Fruit fly (Drosophila melanogaster): ENCODE results near the gene CG11438.

The CG11438 gene

DNA sequence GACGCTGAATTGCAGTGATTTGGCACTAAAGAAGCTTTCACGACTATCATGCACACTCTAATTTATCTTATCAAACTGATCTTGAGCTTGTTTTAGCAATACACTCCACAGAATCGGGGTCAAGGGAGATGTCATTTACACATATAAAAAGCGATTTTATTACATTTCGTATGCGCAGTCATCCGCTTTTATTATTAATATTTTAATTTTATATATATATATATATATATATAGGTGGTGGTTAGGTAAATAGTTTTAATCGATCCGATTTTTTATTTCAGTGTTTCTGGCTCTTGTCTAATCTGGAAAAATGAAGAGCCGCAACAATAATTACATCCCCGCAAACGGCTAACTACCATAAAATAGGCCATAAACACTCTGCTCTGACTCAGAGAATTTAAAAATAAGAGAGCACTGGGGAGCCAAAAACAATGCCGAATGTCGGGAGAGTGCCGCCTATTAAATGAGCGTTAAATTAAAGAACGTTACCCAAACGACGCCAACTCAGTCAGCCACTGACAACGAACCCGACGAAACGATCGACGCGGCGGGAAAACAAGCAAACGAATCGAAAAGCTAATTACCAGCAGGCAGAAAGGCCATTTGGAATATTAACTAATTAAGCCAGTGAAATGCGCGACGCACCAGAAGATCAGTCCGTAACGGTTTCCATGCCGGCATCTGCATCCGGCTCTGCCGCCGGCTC lies 6.3 kb downstream of the CG11438 start (continued):
- TF ChIP-seq CG15269 (tag; optimal IDR thresholded peaks at IDR 0.05) (peak; percentile 73), Usf (GFP tag; optimal IDR thresholded peaks at IDR 0.05) (no peak), ttk (GFP tag; IDR thresholded peaks at IDR 0.05) (peak; percentile 16; the same call in 1 of the 2 replicates), tgo (GFP tag; IDR thresholded peaks at IDR 0.05) (peak; percentile 59; the same call in 2 of the 3 replicates), CG3847 (GFP tag; IDR thresholded peaks at IDR 0.05) (peak; percentile 49; the same call in 1 of the 2 replicates), CG9437 (GFP tag; optimal IDR thresholded peaks at IDR 0.05) (peak; percentile 9), CG14050 (GFP tag; IDR thresholded peaks at IDR 0.05) (0 out of 3 replicates have a peak, but pooled peaks have one; percentile 32), CG8359 (GFP tag; optimal IDR thresholded peaks at IDR 0.05; ENCODE audit: borderline replicate concordance) (peak; percentile 6), CG11504 (tag; optimal IDR thresholded peaks at IDR 0.05) (peak; percentile 71), Dek (tag; optimal IDR thresholded peaks at IDR 0.05) (peak; percentile 73), H2.0 (GFP tag; IDR thresholded peaks at IDR 0.05) (peak; percentile 51), lmd (GFP tag; IDR thresholded peaks at IDR 0.05) (peak; percentile 48; the same call in 1 of the 2 replicates), Dbx (GFP tag; IDR thresholded peaks at IDR 0.05) (peak; percentile 31; the same call in 1 of the 3 replicates), slbo (GFP tag; IDR thresholded peaks at IDR 0.05) (peak; percentile 85), CG34422 (GFP tag; IDR thresholded peaks at IDR 0.05) (peak; percentile 37; the same call in 1 of the 3 replicates), Eip74EF (GFP tag; optimal IDR thresholded peaks at IDR 0.05) (no peak), prd (optimal IDR thresholded peaks at IDR 0.05) (no peak), prd (GFP tag; IDR thresholded peaks at IDR 0.05) (peak; percentile 53; the same call in 2 of the 3 replicates), zf30C (GFP tag; optimal IDR thresholded peaks at IDR 0.05) (peak; percentile 48), CG12659 (GFP tag; optimal IDR thresholded peaks at IDR 0.05) (peak; percentile 58), gem (tag; optimal IDR thresholded peaks at IDR 0.05) (peak; percentile 82), Hmr (GFP tag; optimal IDR thresholded peaks at IDR 0.05) (peak; percentile 72), sug (tag; optimal IDR thresholded peaks at IDR 0.05) (peak; percentile 92), CG7839 (tag; optimal IDR thresholded peaks at IDR 0.05) (peak; percentile 74), bcd (GFP tag; optimal IDR thresholded peaks at IDR 0.05) (peak; percentile 46), Trl (optimal IDR thresholded peaks at IDR 0.05) (peak; percentile 26 to 58), Trl (GFP tag; optimal IDR thresholded peaks at IDR 0.05) (no peak), bsh (GFP tag; optimal IDR thresholded peaks at IDR 0.05) (peak in 1 of 2 experiments; percentile 34), Fer2 (tag; optimal IDR thresholded peaks at IDR 0.05) (peak; percentile 3), PHDP (tag; optimal IDR thresholded peaks at IDR 0.05) (peak; percentile 77), D19B (GFP tag; optimal IDR thresholded peaks at IDR 0.05) (peak; percentile 52), CG15514 (GFP tag; optimal IDR thresholded peaks at IDR 0.05) (peak; percentile 35), CG6689 (GFP tag; IDR thresholded peaks at IDR 0.05) (peak; percentile 40; the same call in 1 of the 2 replicates), Oli (tag; optimal IDR thresholded peaks at IDR 0.05) (peak; percentile 45), CG10147 (GFP tag; optimal IDR thresholded peaks at IDR 0.05) (peak; percentile 3), CG3281 (GFP tag; optimal IDR thresholded peaks at IDR 0.05) (peak; percentile 84), CG31224 (GFP tag; IDR thresholded peaks at IDR 0.05) (0 out of 2 replicates have a peak, but pooled peaks have one; percentile 28), stc (GFP tag; IDR thresholded peaks at IDR 0.05) (peak; percentile 49; the same call in 1 of the 2 replicates), CG7928 (GFP tag; optimal IDR thresholded peaks at IDR 0.05) (peak; percentile 1), grau (tag; optimal IDR thresholded peaks at IDR 0.05) (peak; percentile 77), run (tag; optimal IDR thresholded peaks at IDR 0.05) (peak; percentile 11), CG11723 (GFP tag; optimal IDR thresholded peaks at IDR 0.05) (no peak), CG6272 (GFP tag; IDR thresholded peaks at IDR 0.05) (peak; percentile 19; the same call in 1 of the 2 replicates), ap (GFP tag; IDR thresholded peaks at IDR 0.05) (0 out of 2 replicates have a peak, but pooled peaks have one; percentile 15), emc (GFP tag; optimal IDR thresholded peaks at IDR 0.05) (no peak), CG7556 (GFP tag; optimal IDR thresholded peaks at IDR 0.05) (peak; percentile 16), CG10321 (GFP tag; IDR thresholded peaks at IDR 0.05) (no peak), trh (GFP tag; optimal IDR thresholded peaks at IDR 0.05) (no peak)
